Fruit fly (Drosophila melanogaster): ENCODE measurements around the gene CG8188.

Gene CG8188

dm6 chrX:17733698-17734248 lies 30.9 kb upstream of the CG8188 start (continued):
- TF ChIP-seq CG9932 (GFP tag; IDR thresholded peaks at IDR 0.05) = no peak
- peak; percentile 82 for TF ChIP-seq sqz (GFP tag; optimal IDR thresholded peaks at IDR 0.05)
- TF ChIP-seq eve (GFP tag; optimal IDR thresholded peaks at IDR 0.05) = no peak
- TF ChIP-seq chn (GFP tag; optimal IDR thresholded peaks at IDR 0.05) = no peak
- TF ChIP-seq Nf-YC (tag; optimal IDR thresholded peaks at IDR 0.05) = no peak
- TF ChIP-seq BtbVII (GFP tag; optimal IDR thresholded peaks at IDR 0.05) = no peak
- peak in 1 of 2 experiments; percentile 9 for TF ChIP-seq crp (GFP tag; optimal IDR thresholded peaks at IDR 0.05)
- no peak for TF ChIP-seq Blimp-1 (GFP tag; optimal IDR thresholded peaks at IDR 0.05)
- TF ChIP-seq HLH3B (GFP tag; IDR thresholded peaks at IDR 0.05) = no peak
- TF ChIP-seq hkb (optimal IDR thresholded peaks at IDR 0.05) = no peak
- TF ChIP-seq hkb (GFP tag; IDR thresholded peaks at IDR 0.05) = no peak
- TF ChIP-seq Nf-YB (GFP tag; optimal IDR thresholded peaks at IDR 0.05) = no peak
- no peak for TF ChIP-seq vnd (GFP tag; IDR thresholded peaks at IDR 0.05; ENCODE audit: partially characterized antibody)

DNA sequence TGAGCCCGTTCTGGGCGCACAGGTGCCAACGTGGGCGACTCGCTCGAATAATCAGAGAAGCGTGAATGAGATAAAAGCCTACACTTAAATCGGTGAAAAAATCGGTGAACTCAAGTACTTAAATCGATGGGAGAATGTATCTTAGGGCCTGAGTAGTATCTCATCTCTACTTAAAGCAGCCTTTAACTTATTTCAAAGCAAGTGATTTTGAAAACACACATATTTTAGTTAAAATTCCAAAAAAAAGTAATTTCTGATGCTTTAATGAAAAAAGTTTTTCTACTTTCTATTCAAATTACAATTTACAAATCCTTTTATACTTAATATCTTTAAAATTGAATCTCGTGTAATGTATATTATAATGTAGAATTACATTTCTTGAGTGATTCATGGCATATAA lies 29.9 kb upstream of the CG8188 start:
- TF ChIP-seq cwo (GFP tag; optimal IDR thresholded peaks at IDR 0.05) (no peak), H2.0 (GFP tag; IDR thresholded peaks at IDR 0.05) (no peak), Lpt (GFP tag; optimal IDR thresholded peaks at IDR 0.05) (no peak), Blimp-1 (GFP tag; optimal IDR thresholded peaks at IDR 0.05) (peak; percentile 8), CG2678 (tag; optimal IDR thresholded peaks at IDR 0.05) (peak; percentile 27), Camta (GFP tag; optimal IDR thresholded peaks at IDR 0.05) (no peak), phol (tag; optimal IDR thresholded peaks at IDR 0.05) (peak; percentile 38), dmrt11E (tag; optimal IDR thresholded peaks at IDR 0.05) (peak; percentile 35), CG32772 (GFP tag; IDR thresholded peaks at IDR 0.05) (no peak), dmrt99B (tag; optimal IDR thresholded peaks at IDR 0.05) (peak; percentile 21), nerfin-2 (GFP tag; IDR thresholded peaks at IDR 0.05; ENCODE audit: partially characterized antibody) (no peak), tap (tag; optimal IDR thresholded peaks at IDR 0.05) (no peak), Sox102F (GFP tag; optimal IDR thresholded peaks at IDR 0.05) (peak; percentile 15), kah (GFP tag; optimal IDR thresholded peaks at IDR 0.05) (no peak), usp (GFP tag; optimal IDR thresholded peaks at IDR 0.05) (no peak), caup (GFP tag; optimal IDR thresholded peaks at IDR 0.05; ENCODE audit: severe bottlenecking) (no peak), bab2 (GFP tag; optimal IDR thresholded peaks at IDR 0.05) (no peak), CG17829 (tag; optimal IDR thresholded peaks at IDR 0.05) (peak; percentile 7), CG6689 (GFP tag; IDR thresholded peaks at IDR 0.05) (0 out of 2 replicates have a peak, but pooled peaks have one; percentile 17), CG6765 (GFP tag; optimal IDR thresholded peaks at IDR 0.05) (no peak), Trl (optimal IDR thresholded peaks at IDR 0.05) (no peak), Trl (GFP tag; optimal IDR thresholded peaks at IDR 0.05) (no peak), CG18262 (tag; optimal IDR thresholded peaks at IDR 0.05) (peak; percentile 53), CG18764 (GFP tag; optimal IDR thresholded peaks at IDR 0.05) (no peak), CG13287 (GFP tag; IDR thresholded peaks at IDR 0.05; ENCODE audit: partially characterized antibody) (no peak), CG14667 (GFP tag; IDR thresholded peaks at IDR 0.05) (no peak), CG8924 (tag; optimal IDR thresholded peaks at IDR 0.05) (no peak), Hsf (GFP tag; optimal IDR thresholded peaks at IDR 0.05) (no peak), stwl (tag; optimal IDR thresholded peaks at IDR 0.05) (no peak), Dref (GFP tag; IDR thresholded peaks at IDR 0.05) (no peak), Six4 (GFP tag; optimal IDR thresholded peaks at IDR 0.05) (no peak), CG16863 (GFP tag; optimal IDR thresholded peaks at IDR 0.05) (no peak), Dip3 (GFP tag; optimal IDR thresholded peaks at IDR 0.05) (no peak), CG10267 (tag; optimal IDR thresholded peaks at IDR 0.05) (peak; percentile 21), Ada2b (GFP tag; IDR thresholded peaks at IDR 0.05) (no peak), maf-S (GFP tag; optimal IDR thresholded peaks at IDR 0.05) (no peak), al (GFP tag; IDR thresholded peaks at IDR 0.05) (no peak), CG10654 (GFP tag; optimal IDR thresholded peaks at IDR 0.05) (no peak)
